Fruit fly (Drosophila melanogaster): Measurements from ENCODE around the gene CG18268.

DNA sequence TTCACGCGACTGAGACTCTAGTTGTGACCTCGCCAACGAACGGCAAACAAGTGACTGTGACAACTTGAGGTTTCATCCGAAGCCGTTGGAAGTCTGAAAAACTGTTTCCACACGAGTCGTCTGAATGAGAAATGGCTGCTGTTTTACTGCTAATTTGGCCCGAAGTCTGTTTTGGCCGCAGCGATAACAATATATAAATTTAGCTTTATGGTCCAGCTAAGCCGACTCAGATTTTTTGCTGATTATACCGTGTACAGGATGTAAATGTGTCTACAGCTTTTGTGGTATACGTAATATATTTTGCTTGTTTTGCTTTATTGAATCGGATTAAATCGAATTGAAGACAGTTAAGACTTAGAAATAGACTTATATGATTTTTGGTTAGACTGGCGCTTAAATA lies at the start of gene CG18268:
- no peak for TF ChIP-seq CG8159 (tag; optimal IDR thresholded peaks at IDR 0.05)
- no peak for TF ChIP-seq CG34367 (tag; optimal IDR thresholded peaks at IDR 0.05)
- no peak for TF ChIP-seq CG9948 (tag; optimal IDR thresholded peaks at IDR 0.05)
- no peak for TF ChIP-seq CG10348 (GFP tag; IDR thresholded peaks at IDR 0.05)
- TF ChIP-seq CG15710 (tag; optimal IDR thresholded peaks at IDR 0.05) = no peak
- TF ChIP-seq Snoo (tag; optimal IDR thresholded peaks at IDR 0.05) = no peak
- TF ChIP-seq Pif1A (GFP tag; optimal IDR thresholded peaks at IDR 0.05) = no peak

All from whole organism, pupa.